Fruit fly (Drosophila melanogaster): Measurements from ENCODE around the gene CG6023.
A peak's percentile ranks its signal among the peaks of the same experiment; 100 is the strongest.

CG6023 gene

dm6 chrX:18341014-18341413 lies 20.0 kb upstream of the CG6023 start:
- TF ChIP-seq CTCF (optimal IDR thresholded peaks at IDR 0.05) (no peak), CG8478 (optimal IDR thresholded peaks at IDR 0.05) (no peak)

DNA sequence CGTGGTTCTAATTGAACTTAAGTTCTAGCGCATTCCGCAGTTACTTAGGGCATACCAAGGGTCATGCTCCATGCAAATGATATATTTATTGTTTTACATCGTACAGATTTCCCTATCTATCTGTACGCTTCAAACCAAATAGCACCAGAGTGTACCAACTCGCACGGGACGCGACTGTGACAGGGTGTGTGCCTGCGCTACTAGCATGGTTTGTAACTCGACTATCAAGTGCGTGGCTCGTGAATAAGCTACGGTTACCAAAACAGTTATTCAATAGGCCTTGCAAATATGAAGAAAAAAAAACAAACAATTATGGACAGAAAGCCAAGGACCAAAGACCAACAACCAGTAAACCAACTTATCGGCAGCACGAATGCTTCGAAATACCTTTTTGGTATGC lies 365 bp upstream of the CG6023 start:
- TF ChIP-seq CTCF (optimal IDR thresholded peaks at IDR 0.05) (peak; percentile 44 to 49), CG8478 (optimal IDR thresholded peaks at IDR 0.05) (no peak)

- TF ChIP-seq CG8478 (optimal IDR thresholded peaks at IDR 0.05) (no peak), CTCF (optimal IDR thresholded peaks at IDR 0.05) (no peak)
These were observed 977 bp downstream of the CG6023 start for dm6 chrX:18319912-18320520.

DNA sequence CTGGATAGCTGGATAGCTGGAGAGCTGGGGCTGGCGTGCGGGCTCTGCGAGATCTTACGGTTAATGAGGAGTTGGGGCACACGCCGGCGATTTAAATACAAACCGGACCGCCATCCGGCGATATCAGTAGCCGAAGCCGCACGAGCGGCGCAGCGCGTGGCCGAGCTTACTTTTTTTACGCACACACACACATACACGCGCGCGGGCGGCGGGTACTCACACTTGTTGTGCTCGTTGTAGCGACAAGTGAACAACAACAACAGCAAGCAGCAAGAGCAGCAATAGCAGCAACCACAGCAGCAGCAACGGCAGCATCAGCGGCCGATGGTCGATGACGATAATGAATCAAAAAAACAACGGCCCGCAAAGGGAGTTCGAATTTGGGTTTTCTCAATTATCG lies 5.2 kb downstream of the CG6023 start:
- no peak for TF ChIP-seq CTCF (optimal IDR thresholded peaks at IDR 0.05)
- TF ChIP-seq CG8478 (optimal IDR thresholded peaks at IDR 0.05) = no peak

DNA sequence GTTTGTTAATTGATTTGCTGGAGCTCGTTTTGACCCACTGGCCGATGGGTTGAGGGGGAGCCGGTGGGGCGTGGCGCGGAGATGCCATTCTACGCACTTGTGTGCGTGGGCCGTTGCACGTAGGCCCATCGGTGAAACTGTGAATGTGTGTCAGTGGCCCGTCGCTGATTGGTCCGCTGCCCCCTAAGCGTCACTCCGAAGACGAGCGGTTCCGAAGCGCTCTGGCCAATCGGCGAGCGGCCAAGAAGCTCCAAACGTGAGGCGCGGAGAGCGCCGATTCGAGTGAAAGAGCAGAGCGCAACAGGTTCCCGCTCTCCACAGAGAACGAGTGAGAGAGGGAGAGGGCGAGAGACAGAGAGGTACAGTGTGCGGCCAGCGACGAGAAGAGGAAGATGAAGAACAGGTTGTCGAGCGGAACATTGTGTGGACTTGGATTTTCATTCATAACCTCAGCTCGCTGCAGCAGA lies 8.5 kb downstream of the CG6023 start:
- TF ChIP-seq CTCF (optimal IDR thresholded peaks at IDR 0.05) (no peak), CG8478 (optimal IDR thresholded peaks at IDR 0.05) (no peak)

DNA sequence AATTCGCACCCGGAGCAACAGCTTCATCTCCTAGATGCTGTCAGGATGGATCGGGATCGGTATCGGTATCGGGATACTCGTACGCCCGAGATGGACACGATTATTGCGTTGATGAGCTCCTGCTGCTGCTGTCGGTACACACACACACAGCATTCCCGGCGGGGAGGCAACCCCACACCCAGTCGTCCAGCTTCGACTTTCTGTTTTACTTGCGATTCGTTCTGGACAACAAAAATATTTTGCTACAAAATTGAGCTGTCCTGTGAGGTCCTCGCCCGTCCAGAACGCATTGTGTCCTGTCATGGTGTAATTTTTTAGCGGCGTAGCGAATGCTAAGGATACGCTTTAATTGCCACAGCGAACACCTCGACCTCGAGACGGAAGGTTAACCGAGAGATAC lies 10.0 kb downstream of the CG6023 start:
- no peak for TF ChIP-seq CTCF (optimal IDR thresholded peaks at IDR 0.05)
- no peak for TF ChIP-seq CG8478 (optimal IDR thresholded peaks at IDR 0.05)

DNA sequence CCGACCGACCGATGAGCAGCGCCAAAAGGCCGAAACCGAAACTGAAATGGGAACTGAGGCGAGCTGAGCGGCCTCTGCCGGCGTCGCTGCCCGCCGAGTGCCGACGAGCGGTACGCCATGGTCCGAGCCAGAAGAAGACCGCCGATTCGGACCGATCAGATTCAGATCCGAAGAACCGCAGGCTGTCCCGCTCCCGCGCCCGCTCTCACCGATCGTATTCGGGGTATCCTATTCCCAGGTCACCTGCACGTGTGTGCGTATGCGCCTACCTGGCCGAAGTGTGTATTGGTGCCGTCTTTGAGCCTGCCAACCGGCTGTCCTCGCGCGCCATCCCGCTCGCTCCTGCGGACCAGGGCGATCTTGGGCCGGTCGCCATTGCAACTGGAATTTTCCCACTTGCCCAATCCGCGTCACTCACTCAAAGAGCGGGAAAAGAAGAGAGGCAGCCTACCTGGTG lies 11.7 kb downstream of the CG6023 start, which contains the start of gene upd1:
upd1 (minus strand) TSS at position 51 of the 457 bp plus-strand sequence.
- TF ChIP-seq CG8478 (optimal IDR thresholded peaks at IDR 0.05) (no peak), CTCF (optimal IDR thresholded peaks at IDR 0.05) (no peak)

DNA sequence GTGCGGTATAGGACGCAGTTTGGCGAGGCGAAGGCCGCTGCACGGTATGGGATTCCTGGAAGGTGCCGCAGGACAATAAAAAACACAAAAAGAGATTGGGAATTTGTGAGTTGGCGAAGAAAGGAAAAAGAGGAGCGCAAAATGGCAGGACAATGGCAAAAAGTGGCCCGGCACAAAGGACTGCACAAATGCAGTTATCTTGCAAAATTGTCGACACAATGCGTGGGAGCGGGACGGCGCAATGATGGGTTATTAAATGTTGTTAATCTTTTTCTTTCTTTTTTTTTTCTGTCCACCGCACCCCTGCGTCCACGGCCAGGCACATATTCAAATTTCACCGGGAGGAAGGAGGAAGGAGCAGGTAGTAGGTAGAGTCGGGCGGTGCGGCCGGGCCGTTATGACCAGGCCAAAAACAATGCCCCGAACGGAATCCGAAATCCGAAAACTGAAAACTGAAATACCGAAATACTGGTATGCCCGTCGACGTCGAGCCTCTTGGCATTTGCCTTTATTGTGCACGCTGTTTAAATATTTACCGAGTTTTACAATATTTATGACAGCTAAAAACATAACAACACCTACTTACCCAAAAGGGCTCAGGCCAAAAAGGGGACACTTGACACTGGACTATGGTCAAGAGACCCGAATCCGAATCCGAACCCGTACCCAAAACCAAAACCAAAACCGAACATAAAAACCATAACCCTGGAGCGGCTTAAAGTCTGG lies 17.2 kb downstream of the CG6023 start:
- TF ChIP-seq CTCF (optimal IDR thresholded peaks at IDR 0.05) = no peak
- no peak for TF ChIP-seq CG8478 (optimal IDR thresholded peaks at IDR 0.05)

DNA sequence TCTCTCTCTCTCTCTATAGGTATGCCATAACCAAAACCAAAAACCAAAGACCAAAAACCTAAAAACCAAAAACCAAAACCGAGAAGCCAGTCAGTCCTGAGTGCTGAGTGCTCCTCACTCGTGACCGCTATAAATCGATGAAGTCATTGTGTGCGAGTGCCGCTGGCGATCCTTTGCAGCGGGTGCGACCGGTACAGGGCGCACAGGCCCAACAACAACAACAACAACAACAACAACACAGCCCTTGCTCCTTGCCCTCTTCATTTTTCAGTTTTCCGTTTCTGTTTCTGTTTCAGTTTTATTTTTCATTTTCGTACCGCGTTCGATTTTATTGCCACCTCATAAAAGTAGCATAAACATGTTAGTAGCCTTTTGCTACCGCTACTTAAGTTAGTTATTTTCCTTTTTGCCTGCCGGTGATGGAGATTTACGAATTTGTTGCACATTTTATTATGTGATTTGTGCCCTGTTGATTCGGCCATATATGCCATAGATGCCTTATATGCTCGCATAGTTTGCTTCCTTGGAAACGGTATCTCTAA lies 20.1 kb downstream of the CG6023 start:
- TF ChIP-seq CTCF (optimal IDR thresholded peaks at IDR 0.05) = no peak
- no peak for TF ChIP-seq CG8478 (optimal IDR thresholded peaks at IDR 0.05)

- TF ChIP-seq CG8478 (optimal IDR thresholded peaks at IDR 0.05) (no peak), CTCF (optimal IDR thresholded peaks at IDR 0.05) (no peak)
These were observed 22.9 kb downstream of the CG6023 start for dm6 chrX:18297905-18298630.

- no peak for TF ChIP-seq CTCF (optimal IDR thresholded peaks at IDR 0.05)
- no peak for TF ChIP-seq CG8478 (optimal IDR thresholded peaks at IDR 0.05)
These were observed 27.0 kb downstream of the CG6023 start for dm6 chrX:18294031-18294430.

DNA sequence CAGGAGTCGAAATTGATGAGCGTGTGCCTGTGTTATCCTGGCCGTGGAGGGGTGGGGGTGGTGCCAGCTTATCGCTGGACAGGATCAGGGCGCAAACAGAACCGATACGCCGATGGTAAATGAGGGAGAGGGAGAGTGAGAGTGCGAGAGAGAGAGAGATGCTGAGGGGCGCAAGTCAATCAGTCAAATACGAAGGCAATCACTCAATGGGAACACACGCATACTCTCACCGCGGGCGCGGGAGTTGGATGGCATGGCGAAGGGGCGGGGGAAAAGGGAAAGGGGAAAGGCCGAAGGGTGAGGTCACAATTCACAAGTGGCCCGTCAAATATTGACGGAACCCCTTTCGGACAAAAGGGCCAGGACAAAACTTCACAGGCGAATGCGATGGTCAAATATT lies 32.3 kb downstream of the CG6023 start:
- TF ChIP-seq CG8478 (optimal IDR thresholded peaks at IDR 0.05) (no peak), CTCF (optimal IDR thresholded peaks at IDR 0.05) (no peak)

dm6 chrX:18287587-18287986 lies 33.4 kb downstream of the CG6023 start:
- TF ChIP-seq CG8478 (optimal IDR thresholded peaks at IDR 0.05) = no peak
- TF ChIP-seq CTCF (optimal IDR thresholded peaks at IDR 0.05) = no peak

- TF ChIP-seq CTCF (optimal IDR thresholded peaks at IDR 0.05) (no peak), CG8478 (optimal IDR thresholded peaks at IDR 0.05) (no peak)
These were observed 35.8 kb downstream of the CG6023 start for dm6 chrX:18285215-18285614.

DNA sequence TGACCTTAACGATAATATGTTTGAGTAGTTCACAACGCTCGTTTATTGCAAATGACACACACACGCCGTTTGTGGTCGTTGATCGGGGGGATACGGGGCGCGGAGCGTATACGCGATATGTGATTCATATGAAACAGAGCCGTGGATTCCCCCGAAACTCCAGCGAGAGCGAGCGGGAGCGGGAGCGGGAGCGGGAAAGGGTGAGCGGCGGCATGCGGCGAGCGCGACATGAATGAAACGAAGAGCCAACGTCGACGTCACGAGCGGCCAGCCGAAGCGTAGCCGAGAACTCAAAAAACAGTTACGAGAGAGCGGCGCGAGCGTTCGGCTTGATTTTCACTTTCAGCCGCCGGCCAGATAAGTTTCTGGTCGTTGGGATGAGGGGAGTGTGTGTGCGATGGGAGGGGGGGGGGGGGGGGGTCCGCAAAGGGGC lies 38.6 kb downstream of the CG6023 start:
- TF ChIP-seq CG8478 (optimal IDR thresholded peaks at IDR 0.05) (no peak), CTCF (optimal IDR thresholded peaks at IDR 0.05) (no peak)
